Worm (Caenorhabditis elegans) whole organism, L2 larva: ENCODE measurements around the gene lipl-6.

ENCODE experiments used
- C34F6.9 ChIP-seq: fragments of 150-350 bp; optimal IDR thresholded peaks from 2 replicates; lab custom pipeline; 2014; ENCODE audit warnings: missing biosample characterization, missing genetic modification characterization
- F13H6.1 ChIP-seq: sonication (generic microtip); optimal IDR thresholded peaks from 2 replicates; lab custom pipeline; 2016; ENCODE audit warnings: missing genetic modification characterization, missing compliant biosample characterization
- Y55F3AM.14 ChIP-seq: fragments of 200-800 bp; sonication (Bioruptor generic); optimal IDR thresholded peaks from 2 replicates; lab custom pipeline; 2018; ENCODE audit warnings: mild to moderate bottlenecking, missing genetic modification characterization, missing compliant biosample characterization
- alr-1 ChIP-seq: fragments of 150-350 bp; optimal IDR thresholded peaks from 2 replicates; lab custom pipeline; 2014; ENCODE audit warnings: missing biosample characterization, missing genetic modification characterization
- ama-1 ChIP-seq: fragments of 150-350 bp; optimal IDR thresholded peaks from 2 replicates; lab custom pipeline; 2018; ENCODE audit warnings: inconsistent platforms
- crh-2 ChIP-seq: sonication (generic microtip); optimal IDR thresholded peaks from 2 replicates; lab custom pipeline; 2017; ENCODE audit warnings: missing biosample characterization, missing genetic modification characterization
- dmd-4 ChIP-seq: sonication (generic microtip); optimal IDR thresholded peaks from 2 replicates; lab custom pipeline; 2017; ENCODE audit warnings: missing biosample characterization, missing genetic modification characterization
- elt-1 ChIP-seq: fragments of 150-350 bp; optimal IDR thresholded peaks from 2 replicates; lab custom pipeline; 2014; ENCODE audit warnings: missing biosample characterization, missing genetic modification characterization
- fos-1 ChIP-seq: fragments of 150-350 bp; optimal IDR thresholded peaks from 2 replicates; lab custom pipeline; 2014; ENCODE audit warnings: missing biosample characterization, missing genetic modification characterization
- gmeb-1 ChIP-seq: fragments of 150-350 bp; optimal IDR thresholded peaks from 2 replicates; lab custom pipeline; 2014; ENCODE audit warnings: missing biosample characterization, missing genetic modification characterization
- lin-11 ChIP-seq: fragments of 150-350 bp; sonication (generic microtip); optimal IDR thresholded peaks from 2 replicates; lab custom pipeline; 2014; ENCODE audit warnings: missing biosample characterization, missing genetic modification characterization, inconsistent platforms, mixed read lengths
- lin-13 ChIP-seq: fragments of 150-350 bp; optimal IDR thresholded peaks from 2 replicates; lab custom pipeline; 2014; ENCODE audit warnings: missing biosample characterization, missing genetic modification reagents, missing genetic modification characterization
- mbf-1 ChIP-seq: sonication (generic microtip); optimal IDR thresholded peaks from 2 replicates; lab custom pipeline; 2017; ENCODE audit warnings: missing biosample characterization, missing genetic modification characterization
- mdl-1 ChIP-seq, 2 experiments: fragments of 150-350 bp in 1 of 2; sonication (generic microtip) in 1 of 2; optimal IDR thresholded peaks; 2 replicates each; lab custom pipeline; 2017; ENCODE audit warnings: missing biosample characterization in 2 of 2, missing genetic modification characterization in 2 of 2
- nhr-11 ChIP-seq: fragments of 150-350 bp; optimal IDR thresholded peaks from 2 replicates; lab custom pipeline; 2014; ENCODE audit warnings: missing biosample characterization, missing genetic modification characterization
- nhr-12 ChIP-seq: fragments of 150-350 bp; optimal IDR thresholded peaks from 2 replicates; lab custom pipeline; 2014; ENCODE audit warnings: missing biosample characterization, missing genetic modification characterization
- nhr-21 ChIP-seq: fragments of 150-350 bp; optimal IDR thresholded peaks from 2 replicates; lab custom pipeline; 2014; ENCODE audit warnings: missing biosample characterization, missing genetic modification characterization
- nhr-25 ChIP-seq: fragments of 150-350 bp; sonication (generic microtip); optimal IDR thresholded peaks from 3 replicates; lab custom pipeline; 2014; ENCODE audit warnings: missing biosample characterization, missing genetic modification characterization
- nhr-6 ChIP-seq: fragments of 150-350 bp; optimal IDR thresholded peaks from 2 replicates; lab custom pipeline; 2014; ENCODE audit warnings: missing biosample characterization, missing genetic modification characterization
- sem-4 ChIP-seq: fragments of 150-350 bp; optimal IDR thresholded peaks from 2 replicates; lab custom pipeline; 2014; ENCODE audit warnings: missing biosample characterization, missing genetic modification reagents, missing genetic modification characterization
- sma-3 ChIP-seq: sonication (generic microtip); optimal IDR thresholded peaks from 2 replicates; lab custom pipeline; 2016; ENCODE audit warnings: missing genetic modification reagents, missing genetic modification characterization, missing compliant biosample characterization
- sma-9 ChIP-seq, 2 experiments: fragments of 150-350 bp in 1 of 2; sonication (generic microtip) in 1 of 2; optimal IDR thresholded peaks; 2 replicates each; lab custom pipeline; 2014 to 2016; ENCODE audit warnings: missing genetic modification characterization in 2 of 2, mild to moderate bottlenecking in 1 of 2, missing biosample characterization in 1 of 2, missing compliant biosample characterization in 1 of 2, missing genetic modification reagents in 1 of 2, moderate library complexity in 1 of 2
- snpc-4 ChIP-seq: fragments of 150-350 bp; optimal IDR thresholded peaks from 2 replicates; lab custom pipeline; 2014; ENCODE audit warnings: missing biosample characterization, missing genetic modification characterization
- unc-39 ChIP-seq: fragments of 150-350 bp; optimal IDR thresholded peaks from 2 replicates; lab custom pipeline; 2014; ENCODE audit warnings: missing biosample characterization, missing genetic modification characterization
- unc-55 ChIP-seq: fragments of 150-350 bp; sonication (generic microtip); optimal IDR thresholded peaks from 3 replicates; lab custom pipeline; 2014; ENCODE audit warnings: missing biosample characterization, missing genetic modification reagents, missing genetic modification characterization
- zag-1 ChIP-seq: fragments of 150-350 bp; optimal IDR thresholded peaks from 2 replicates; lab custom pipeline; 2014; ENCODE audit warnings: missing biosample characterization, missing genetic modification characterization
- ztf-11 ChIP-seq: sonication (generic microtip); optimal IDR thresholded peaks from 2 replicates; lab custom pipeline; 2017; ENCODE audit warnings: missing biosample characterization, missing genetic modification characterization
- ztf-4 ChIP-seq: fragments of 150-350 bp; optimal IDR thresholded peaks from 2 replicates; lab custom pipeline; 2014; ENCODE audit warnings: missing biosample characterization, missing genetic modification characterization

lipl-6 gene

ce11 chrV:6919251-6919650, 14.9 kb downstream of the lipl-6 start:
- TF ChIP-seq ztf-11, result no peak

ce11 chrV:6917280-6917679, 16.8 kb downstream of the lipl-6 start:
- no peak for TF ChIP-seq ztf-11
- TF ChIP-seq nhr-21, result no peak
- TF ChIP-seq, all 48 proteins: peak for 0

- TF ChIP-seq nhr-11 (tag; lab: Kevin White, UChicago) (no peak), Y55F3AM.14 (no peak), lin-13 (GFP tag; lab: Kevin White, UChicago) (no peak), zag-1 (no peak), mbf-1 (tag; lab: Kevin White, UChicago) (no peak), ztf-4 (no peak), elt-1 (tag; lab: Kevin White, UChicago) (no peak), ztf-11 (no peak)
Measured at ce11 chrV:6906435-6906834, 27.7 kb downstream of the lipl-6 start.

DNA sequence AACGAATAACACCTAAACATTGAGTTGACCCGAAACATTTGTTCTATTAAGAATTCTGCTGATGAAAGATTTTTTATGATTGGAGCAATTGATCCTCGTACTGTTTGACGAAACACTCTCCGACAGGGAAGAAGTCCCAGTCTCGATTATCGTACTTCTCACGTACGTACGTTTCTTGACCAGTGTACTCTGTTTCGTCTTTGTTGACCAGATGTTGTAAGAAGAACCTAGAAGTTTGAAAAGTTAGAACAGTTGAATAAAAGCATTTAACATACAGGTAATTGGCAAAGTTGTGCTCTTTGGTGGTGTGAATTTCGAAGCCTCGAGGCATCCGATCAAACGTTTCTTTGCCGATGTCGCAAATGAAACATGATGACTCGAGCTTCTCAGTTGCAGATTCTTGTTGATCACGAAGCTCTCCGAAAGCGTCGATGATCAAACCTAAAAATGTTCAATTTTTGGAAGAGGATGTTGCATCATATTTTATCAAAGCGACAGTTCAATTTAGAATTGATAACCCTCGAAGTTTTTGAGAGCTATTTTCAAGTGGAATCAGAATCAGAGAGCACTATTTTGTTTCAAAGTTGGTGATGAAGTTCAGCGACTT, 32.1 kb downstream of the lipl-6 start:
- TF ChIP-seq nhr-12 (no peak), sem-4 (tag; lab: Kevin White, UChicago) (no peak), F13H6.1 (tag; lab: Kevin White, UChicago) (no peak), lin-11 (tag; lab: Kevin White, UChicago) (no peak), C34F6.9 (no peak)

- no peak for TF ChIP-seq ama-1 (lab: Kevin White, UChicago)
- TF ChIP-seq C34F6.9, result no peak
- TF ChIP-seq nhr-11 (tag; lab: Kevin White, UChicago), result no peak
- peak; percentile 26 for TF ChIP-seq sma-9 (GFP tag; optimal IDR thresholded peaks at IDR 0.05; lab: Kevin White, UChicago)
- no peak for TF ChIP-seq sma-9 (tag; optimal IDR thresholded peaks at IDR 0.05; lab: Kevin White, UChicago)
- TF ChIP-seq crh-2 (tag; lab: Kevin White, UChicago), result peak; percentile 23
Measured at ce11 chrV:6900814-6901592, 33.1 kb downstream of the lipl-6 start.

DNA sequence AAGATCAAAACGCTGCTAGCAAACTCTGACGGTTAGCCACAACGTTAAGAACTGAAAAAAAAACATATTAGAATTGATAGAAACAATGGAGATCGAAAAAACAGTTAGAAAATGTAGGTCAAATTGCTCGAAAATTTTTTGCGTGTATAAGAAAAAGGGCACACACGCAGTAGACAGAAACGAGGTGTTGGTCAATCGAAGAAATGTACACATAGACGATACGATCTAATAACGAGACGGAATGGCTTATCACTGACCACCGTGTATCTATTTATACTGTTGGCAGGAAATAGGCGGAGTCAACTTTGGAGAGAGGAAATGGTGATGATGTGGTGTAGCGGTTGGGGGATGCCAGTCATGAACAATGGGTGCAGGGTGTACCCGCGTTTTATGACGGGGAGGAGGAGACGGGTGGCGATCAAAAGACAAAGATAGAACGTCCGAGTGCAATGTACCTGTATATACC, 33.9 kb downstream of the lipl-6 start, which contains the start of gene odc-1:
odc-1 (minus strand) TSS at position 51 of the 466 bp plus-strand sequence.
- TF ChIP-seq ama-1 (lab: Kevin White, UChicago) (no peak), sma-9 (GFP tag; optimal IDR thresholded peaks at IDR 0.05; lab: Kevin White, UChicago) (peak; percentile 25), sma-9 (tag; optimal IDR thresholded peaks at IDR 0.05; lab: Kevin White, UChicago) (no peak), nhr-6 (tag; lab: Kevin White, UChicago) (no peak)

DNA sequence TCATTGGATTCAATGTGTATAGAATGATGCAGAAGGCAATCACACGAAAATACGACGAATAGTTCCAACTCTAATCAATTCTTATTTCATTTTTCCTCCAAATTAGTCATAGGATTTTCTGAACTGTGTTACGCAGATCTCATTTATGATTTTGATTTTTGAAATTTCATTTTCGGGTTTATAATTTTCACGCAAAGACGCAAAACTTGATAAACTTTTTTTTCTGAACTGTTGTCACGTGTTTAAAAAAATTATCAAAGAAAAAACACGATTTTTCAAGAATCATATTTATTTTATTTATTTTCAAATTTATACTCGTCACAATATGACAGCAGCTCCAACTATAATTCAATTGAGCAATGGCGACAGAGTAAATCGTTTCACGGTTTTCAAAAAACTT, 37.4 kb downstream of the lipl-6 start, which contains the start of gene K11C4.1:
K11C4.1 (plus strand) TSS at position 301 of the 400 bp plus-strand sequence.
- TF ChIP-seq nhr-25 (no peak), gmeb-1 (tag; lab: Kevin White, UChicago) (no peak), sma-3 (no peak), sem-4 (tag; lab: Kevin White, UChicago) (no peak), crh-2 (tag; lab: Kevin White, UChicago) (no peak), unc-55 (GFP tag; lab: Kevin White, UChicago) (no peak), alr-1 (tag; lab: Kevin White, UChicago) (no peak), sma-9 (GFP tag; optimal IDR thresholded peaks at IDR 0.05; lab: Kevin White, UChicago) (no peak), sma-9 (tag; optimal IDR thresholded peaks at IDR 0.05; lab: Kevin White, UChicago) (no peak), lin-11 (tag; lab: Kevin White, UChicago) (no peak), snpc-4 (tag; lab: Kevin White, UChicago) (no peak)

ce11 chrV:6894778-6895177, 39.3 kb downstream of the lipl-6 start, which contains the start of gene K11C4.2:
Gene K11C4.2, plus strand, starts transcription at chrV:6895078.
- TF ChIP-seq fos-1 (tag; lab: Kevin White, UChicago) (no peak), ztf-4 (no peak), zag-1 (no peak), unc-39 (tag; lab: Kevin White, UChicago) (no peak), mdl-1 (tag; optimal IDR thresholded peaks at IDR 0.05; lab: Kevin White, UChicago) (no peak), dmd-4 (tag; lab: Kevin White, UChicago) (no peak)
